Worm (Caenorhabditis elegans) whole organism, early embryonic: ENCODE measurements around the gene C23H3.9.
"Not testable (repeated sequence)": the region's sequence is repeated elsewhere in the genome, so short reads cannot be mapped to it uniquely, and the experiment has no call there.

ENCODE experiments used
- B0310.2 ChIP-seq: sonication (generic microtip); optimal IDR thresholded peaks from 2 replicates; lab custom pipeline; 2016; ENCODE audit warnings: mild to moderate bottlenecking, missing genetic modification characterization, missing compliant biosample characterization
- F13C5.2 ChIP-seq: sonication (generic microtip); optimal IDR thresholded peaks from 2 replicates; lab custom pipeline; 2017; ENCODE audit warnings: mild to moderate bottlenecking, missing genetic modification characterization, inconsistent platforms, missing compliant biosample characterization
- aly-1 ChIP-seq: sonication (generic microtip); optimal IDR thresholded peaks from 2 replicates; lab custom pipeline; 2016; ENCODE audit warnings: missing genetic modification characterization, missing compliant biosample characterization
- ama-1 ChIP-seq: fragments of 150-350 bp; optimal IDR thresholded peaks from 2 replicates; lab custom pipeline; 2014
- ceh-13 ChIP-seq: fragments of 200-800 bp; sonication (Bioruptor generic); optimal IDR thresholded peaks from 2 replicates; lab custom pipeline; 2018; ENCODE audit warnings: mild to moderate bottlenecking, missing genetic modification characterization, missing compliant biosample characterization
- ceh-36 ChIP-seq: sonication (generic microtip); optimal IDR thresholded peaks from 2 replicates; lab custom pipeline; 2016; ENCODE audit warnings: missing genetic modification characterization, inconsistent platforms, missing compliant biosample characterization
- ets-7 ChIP-seq: sonication (generic microtip); optimal IDR thresholded peaks from 2 replicates; lab custom pipeline; 2016; ENCODE audit warnings: missing genotype, missing genetic modification characterization, missing compliant biosample characterization
- flt-1 ChIP-seq: fragments of 200-800 bp; sonication (Bioruptor generic); IDR thresholded peaks from 2 replicates; pipeline ENCODE4 v1.3.6; 2022; ENCODE audit warnings: missing genetic modification characterization, missing compliant biosample characterization
- hmbx-1 ChIP-seq: sonication (generic microtip); optimal IDR thresholded peaks from 2 replicates; lab custom pipeline; 2016; ENCODE audit warnings: mild to moderate bottlenecking, missing genetic modification characterization, missing compliant biosample characterization
- hmg-4 ChIP-seq: fragments of 200-800 bp; sonication (Bioruptor generic); optimal IDR thresholded peaks from 2 replicates; lab custom pipeline; 2018; ENCODE audit warnings: mild to moderate bottlenecking, missing genetic modification characterization, missing compliant biosample characterization
- hnd-1 ChIP-seq: sonication (generic microtip); optimal IDR thresholded peaks from 2 replicates; lab custom pipeline; 2016; ENCODE audit warnings: missing genetic modification characterization, missing compliant biosample characterization
- pes-1 ChIP-seq: fragments of 200-800 bp; sonication (Bioruptor generic); IDR thresholded peaks from 2 replicates; pipeline ENCODE4 v1.3.6; 2022; ENCODE audit warnings: missing genetic modification reagents, missing genetic modification characterization, missing compliant biosample characterization
- scrt-1 ChIP-seq: fragments of 200-800 bp; sonication (Bioruptor generic); IDR thresholded peaks from 2 replicates; pipeline ENCODE4 v1.3.6; 2022; ENCODE audit warnings: missing genetic modification characterization, missing compliant biosample characterization
- sea-1 ChIP-seq: fragments of 200-800 bp; sonication (Bioruptor generic); conservative IDR thresholded peaks from 2 replicates; pipeline ENCODE4 v1.3.6; 2022; ENCODE audit warnings: missing genetic modification characterization, missing compliant biosample characterization
- tbx-11 ChIP-seq: fragments of 200-800 bp; sonication (Bioruptor generic); IDR thresholded peaks from 2 replicates; pipeline ENCODE4 v1.3.6; 2022; ENCODE audit warnings: missing genetic modification characterization, missing compliant biosample characterization
- tbx-37 ChIP-seq: fragments of 200-800 bp; sonication (Bioruptor generic); conservative IDR thresholded peaks from 2 replicates; pipeline ENCODE4 v1.3.6; 2022; ENCODE audit warnings: missing genetic modification reagents, missing genetic modification characterization, missing compliant biosample characterization
- tra-4 ChIP-seq: sonication (generic microtip); optimal IDR thresholded peaks from 2 replicates; lab custom pipeline; 2017; ENCODE audit warnings: missing genetic modification characterization, missing compliant biosample characterization

The C23H3.9 gene

ce11 chrII:108865-109264, 29.8 kb upstream of the C23H3.9 start, which contains the start of gene C50D2.2:
Gene C50D2.2, plus strand, starts transcription at chrII:109165.
- TF ChIP-seq flt-1 (GFP tag; lab: Robert Waterston, UW): no peak
- no peak for TF ChIP-seq scrt-1 (GFP tag; lab: Robert Waterston, UW)

ce11 chrII:107703-108102, 28.6 kb upstream of the C23H3.9 start:
- TF ChIP-seq ceh-36 (tag; lab: Kevin White, UChicago) (no peak), flt-1 (GFP tag; lab: Robert Waterston, UW) (no peak), B0310.2 (tag; lab: Kevin White, UChicago) (no peak), F13C5.2 (no peak), hmbx-1 (tag; lab: Kevin White, UChicago) (no peak), tbx-11 (GFP tag; lab: Robert Waterston, UW) (no peak), tra-4 (tag; lab: Kevin White, UChicago) (no peak), pes-1 (GFP tag; lab: Robert Waterston, UW) (no peak), aly-1 (tag; lab: Kevin White, UChicago) (no peak), hnd-1 (tag; lab: Kevin White, UChicago) (no peak), hmg-4 (GFP tag; lab: Kevin White, UChicago) (no peak), ama-1 (lab: Kevin White, UChicago) (no peak), ets-7 (tag; lab: Kevin White, UChicago) (no peak), scrt-1 (GFP tag; lab: Robert Waterston, UW) (no peak), tbx-37 (no peak), sea-1 (GFP tag; lab: Robert Waterston, UW) (no peak), ceh-13 (GFP tag; lab: Kevin White, UChicago) (no peak)

- TF ChIP-seq ceh-36 (tag; lab: Kevin White, UChicago) (no peak), ama-1 (lab: Kevin White, UChicago) (no peak), flt-1 (GFP tag; lab: Robert Waterston, UW) (no peak), F13C5.2 (no peak), ets-7 (tag; lab: Kevin White, UChicago) (no peak), sea-1 (GFP tag; lab: Robert Waterston, UW) (no peak), scrt-1 (GFP tag; lab: Robert Waterston, UW) (no peak), B0310.2 (tag; lab: Kevin White, UChicago) (no peak)
Measured at ce11 chrII:105889-106288, 26.8 kb upstream of the C23H3.9 start, which contains the start of gene txt-1. Gene txt-1, plus strand, starts transcription at chrII:106189.

ce11 chrII:105327-105882, 26.3 kb upstream of the C23H3.9 start:
- TF ChIP-seq scrt-1 (GFP tag; lab: Robert Waterston, UW) (no peak), hmbx-1 (tag; lab: Kevin White, UChicago) (no peak), flt-1 (GFP tag; lab: Robert Waterston, UW) (no peak), hmg-4 (GFP tag; lab: Kevin White, UChicago) (no peak), B0310.2 (tag; lab: Kevin White, UChicago) (no peak), ceh-36 (tag; lab: Kevin White, UChicago) (no peak), ama-1 (lab: Kevin White, UChicago) (no peak), ceh-13 (GFP tag; lab: Kevin White, UChicago) (no peak), ets-7 (tag; lab: Kevin White, UChicago) (no peak), pes-1 (GFP tag; lab: Robert Waterston, UW) (no peak), aly-1 (tag; lab: Kevin White, UChicago) (no peak), tra-4 (tag; lab: Kevin White, UChicago) (no peak), sea-1 (GFP tag; lab: Robert Waterston, UW) (no peak), F13C5.2 (no peak), tbx-11 (GFP tag; lab: Robert Waterston, UW) (no peak)

ce11 chrII:104234-104633, 25.2 kb upstream of the C23H3.9 start, which contains the start of gene col-68:
Gene col-68, plus strand, starts transcription at chrII:104534.
- TF ChIP-seq hmbx-1 (tag; lab: Kevin White, UChicago) (no peak), pes-1 (GFP tag; lab: Robert Waterston, UW) (no peak), ets-7 (tag; lab: Kevin White, UChicago) (no peak), F13C5.2 (no peak), tbx-37 (no peak), tbx-11 (GFP tag; lab: Robert Waterston, UW) (no peak), ceh-13 (GFP tag; lab: Kevin White, UChicago) (no peak), ama-1 (lab: Kevin White, UChicago) (no peak), flt-1 (GFP tag; lab: Robert Waterston, UW) (no peak), hmg-4 (GFP tag; lab: Kevin White, UChicago) (no peak), aly-1 (tag; lab: Kevin White, UChicago) (no peak)

- 0 out of 2 replicates have a peak, but pooled peaks have one; percentile 52 for TF ChIP-seq sea-1 (GFP tag; lab: Robert Waterston, UW)
- no peak for TF ChIP-seq ets-7 (tag; lab: Kevin White, UChicago)
Measured at ce11 chrII:101176-101575, 22.1 kb upstream of the C23H3.9 start.

ce11 chrII:98894-99293, 19.8 kb upstream of the C23H3.9 start, which contains the start of gene C50D2.10:
Gene C50D2.10, plus strand, starts transcription at chrII:99138.
- not testable (repeated sequence) for TF ChIP-seq ceh-13 (GFP tag; lab: Kevin White, UChicago); B0310.2 (tag; lab: Kevin White, UChicago); ama-1 (lab: Kevin White, UChicago)
